Fruit fly (Drosophila melanogaster) whole organism: ENCODE results near the gene CG7299.

Experiments used
- CG8478 ChIP-seq: fragments of >200 bp; optimal IDR thresholded peaks from 2 replicates; lab custom pipeline; 2018; ENCODE audit warnings: inconsistent platforms
- Dll ChIP-seq: fragments of >200 bp; optimal IDR thresholded peaks from 2 replicates; lab custom pipeline; 2017
- EcR ChIP-seq, 2 experiments: fragments of >200 bp; optimal IDR thresholded peaks; 2 replicates each; lab custom pipeline; 2017; ENCODE audit warnings: missing biosample characterization in 2 of 2, missing genetic modification characterization in 2 of 2, missing genetic modification reagents in 2 of 2
- pan ChIP-seq: fragments of >200 bp; optimal IDR thresholded peaks from 2 replicates; lab custom pipeline; 2017
- psq ChIP-seq: fragments of >200 bp; optimal IDR thresholded peaks from 2 replicates; lab custom pipeline; 2017
- usp ChIP-seq: fragments of >200 bp; optimal IDR thresholded peaks from 2 replicates; lab custom pipeline; 2017; ENCODE audit warnings: missing biosample characterization, missing genetic modification characterization, mixed read lengths

DNA sequence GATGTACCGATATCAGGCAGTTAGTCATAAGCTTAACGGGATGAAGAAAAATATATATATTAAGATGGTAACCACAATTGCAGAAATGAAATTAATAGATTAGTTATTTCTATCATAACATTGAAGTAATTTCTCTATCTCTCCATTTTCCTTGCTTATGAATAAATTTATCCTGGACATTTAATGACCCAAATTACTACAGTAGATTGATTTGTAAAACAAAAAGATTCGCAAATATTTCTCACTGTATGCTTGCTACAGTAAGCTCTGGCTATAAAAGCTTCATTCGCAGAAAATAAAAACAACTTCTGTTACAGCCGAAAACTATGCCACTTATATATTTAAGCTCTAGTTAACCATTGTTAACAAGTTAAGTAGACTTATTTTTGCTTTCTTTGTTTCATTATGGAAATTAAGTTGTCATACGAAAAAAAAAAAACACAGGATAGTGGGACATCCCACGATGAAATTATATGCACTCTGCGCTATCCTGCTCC, 3.6 kb downstream of the CG7299 start, which contains the start of gene CG17105:
- TF ChIP-seq Dll = no peak
- TF ChIP-seq psq (lab: Kevin White, UChicago) = no peak
- no peak for TF ChIP-seq EcR (GFP tag; optimal IDR thresholded peaks at IDR 0.05; lab: Kevin White, UChicago)
- no peak for TF ChIP-seq pan (lab: Kevin White, UChicago)
- no peak for TF ChIP-seq CG8478 (lab: Kevin White, UChicago)
- no peak for TF ChIP-seq usp (GFP tag; lab: Kevin White, UChicago)
